Worm (Caenorhabditis elegans) whole organism, mixed stage, embryonic: ENCODE data around the gene Y43F8A.2.

Source experiments
- M03D4.4 ChIP-seq: sonication (generic microtip); optimal IDR thresholded peaks from 2 replicates; lab custom pipeline; 2017; ENCODE audit warnings: mild to moderate bottlenecking, missing genetic modification characterization, missing compliant biosample characterization
- blmp-1 ChIP-seq: fragments of 150-350 bp; optimal IDR thresholded peaks from 2 replicates; lab custom pipeline; 2014; ENCODE audit warnings: missing biosample characterization, missing genetic modification characterization
- ces-1 ChIP-seq: fragments of 150-350 bp; optimal IDR thresholded peaks from 2 replicates; lab custom pipeline; 2014; ENCODE audit warnings: missing biosample characterization, missing genetic modification reagents, missing genetic modification characterization
- elt-1 ChIP-seq: sonication (generic microtip); optimal IDR thresholded peaks from 2 replicates; lab custom pipeline; 2017; ENCODE audit warnings: missing genetic modification characterization, mild to moderate bottlenecking, missing compliant biosample characterization, antibody characterized with exemption, moderate library complexity, borderline replicate concordance; ENCODE audit not compliant: insufficient read depth
- lsy-2 ChIP-seq: fragments of 150-350 bp; optimal IDR thresholded peaks from 2 replicates; lab custom pipeline; 2014; ENCODE audit warnings: missing biosample characterization, missing genetic modification characterization
- nhr-12 ChIP-seq: fragments of 150-350 bp; optimal IDR thresholded peaks from 2 replicates; lab custom pipeline; 2014; ENCODE audit warnings: missing biosample characterization, missing genetic modification characterization
- nhr-2 ChIP-seq: fragments of 150-350 bp; optimal IDR thresholded peaks from 2 replicates; lab custom pipeline; 2014; ENCODE audit warnings: missing biosample characterization, missing genetic modification characterization
- snpc-4 ChIP-seq: fragments of 150-350 bp; optimal IDR thresholded peaks from 2 replicates; lab custom pipeline; 2014; ENCODE audit warnings: missing biosample characterization, missing genetic modification characterization

DNA sequence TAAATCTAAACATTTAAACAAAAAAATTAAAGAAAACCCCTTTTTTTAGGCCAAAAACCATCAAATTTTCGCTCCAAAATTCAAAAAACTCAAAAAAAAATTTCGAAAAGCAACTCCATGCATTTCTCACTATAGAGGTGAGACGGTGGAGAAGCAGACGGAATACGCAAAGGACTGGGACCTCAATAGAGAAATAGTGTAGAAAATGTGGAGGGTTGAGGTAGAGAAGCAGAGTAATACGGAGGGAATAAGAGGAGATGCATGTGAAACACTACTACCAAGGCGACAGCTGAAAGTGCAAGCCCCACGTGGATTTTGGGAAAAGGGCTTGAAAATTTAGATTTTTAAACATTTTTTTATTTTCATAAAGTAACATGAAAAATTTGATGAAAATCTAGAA, 19.9 kb downstream of the Y43F8A.2 start:
- TF ChIP-seq lsy-2 (tag; lab: Kevin White, UChicago) (no peak), nhr-12 (tag; lab: Kevin White, UChicago) (no peak), snpc-4 (tag; lab: Kevin White, UChicago) (no peak), ces-1 (GFP tag; lab: Kevin White, UChicago) (no peak), blmp-1 (tag; lab: Kevin White, UChicago) (no peak), M03D4.4 (no peak), elt-1 (no peak), nhr-2 (tag; lab: Kevin White, UChicago) (no peak)
